Fruit fly (Drosophila melanogaster) whole organism, larva: ENCODE measurements around the gene CG17224.

Experiments
- noc ChIP-seq: fragments of 200-800 bp; sonication (Bioruptor generic); optimal IDR thresholded peaks from 3 replicates; lab custom pipeline; 2019; ENCODE audit warnings: missing biosample characterization, mild to moderate bottlenecking, missing genetic modification characterization, moderate library complexity

The CG17224 gene

DNA sequence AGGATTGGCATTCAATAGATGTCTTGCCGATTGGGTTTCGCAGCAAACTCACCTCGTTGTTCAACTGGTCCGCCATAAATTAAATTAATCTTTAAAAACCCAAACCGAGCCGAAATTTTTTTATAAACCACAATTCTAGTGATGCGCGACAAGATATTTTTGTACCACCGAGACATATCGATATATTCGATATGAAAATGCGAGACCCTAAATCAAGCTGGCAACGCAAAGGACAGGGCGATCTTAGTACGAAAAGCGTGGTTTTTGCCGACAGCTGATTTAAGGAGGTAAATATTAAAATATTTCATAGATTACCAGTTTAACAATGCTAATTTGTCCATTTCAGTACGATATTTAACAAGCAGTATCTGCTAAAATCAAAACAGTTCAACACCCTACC is 10.9 kb upstream of the CG17224 start, which contains the start of the genes Sf3b2 and CG17219:
TSS of gene Sf3b2 (minus strand) at position 157 of the 400 bp plus-strand sequence.
TSS of gene CG17219 (plus strand) at position 242 of the 400 bp plus-strand sequence.
- TF ChIP-seq noc (tag; lab: Kevin White, UChicago), result no peak

DNA sequence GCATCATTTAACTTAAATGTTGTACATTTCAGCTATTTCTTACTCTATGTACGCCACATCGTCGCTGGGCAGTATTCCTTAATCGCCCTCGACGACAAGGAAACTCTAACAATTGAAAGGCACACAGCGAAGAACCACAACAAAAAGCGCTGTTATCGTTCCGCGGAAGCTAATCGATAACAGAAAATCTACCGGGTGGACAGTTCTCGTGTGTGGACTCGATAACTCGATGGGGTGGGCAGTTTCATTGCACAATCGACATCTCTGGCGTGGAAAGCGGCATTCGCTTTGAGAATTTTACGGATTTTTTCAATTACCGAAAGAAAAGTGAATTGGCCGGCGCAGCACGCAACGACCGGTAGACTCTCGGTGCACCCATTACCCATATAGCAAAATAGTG is 4.9 kb upstream of the CG17224 start, which contains the start of the genes alpha4GT1 and Prp40:
TSS of gene alpha4GT1 (minus strand) at position 156 of the 400 bp plus-strand sequence.
TSS of gene Prp40 (plus strand) at position 241 of the 400 bp plus-strand sequence.
- no peak for TF ChIP-seq noc (tag; lab: Kevin White, UChicago)

dm6 chr2L:3012780-3013179 is 5.3 kb downstream of the CG17224 start:
- no peak for TF ChIP-seq noc (tag; lab: Kevin White, UChicago)

DNA sequence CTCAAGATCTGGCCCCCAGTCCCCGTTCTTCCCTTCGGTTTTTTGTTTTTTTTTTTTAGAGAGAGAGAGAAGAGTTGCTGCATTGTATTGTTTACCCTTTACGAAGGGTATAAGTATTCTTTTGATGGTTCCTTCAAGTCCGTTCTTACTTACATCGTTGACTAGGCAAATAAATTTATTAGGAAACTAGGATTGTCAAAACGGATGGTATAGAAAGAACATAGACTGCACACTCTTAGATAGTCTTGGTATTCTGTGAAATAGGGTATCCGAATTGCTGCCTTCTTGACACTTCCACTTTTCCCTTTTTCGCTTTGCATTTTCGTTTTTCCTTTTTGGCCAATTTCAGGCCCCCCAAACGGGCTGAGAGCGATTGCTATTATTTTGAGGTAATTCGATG is 6.6 kb downstream of the CG17224 start:
- no peak for TF ChIP-seq noc (tag; lab: Kevin White, UChicago)

DNA sequence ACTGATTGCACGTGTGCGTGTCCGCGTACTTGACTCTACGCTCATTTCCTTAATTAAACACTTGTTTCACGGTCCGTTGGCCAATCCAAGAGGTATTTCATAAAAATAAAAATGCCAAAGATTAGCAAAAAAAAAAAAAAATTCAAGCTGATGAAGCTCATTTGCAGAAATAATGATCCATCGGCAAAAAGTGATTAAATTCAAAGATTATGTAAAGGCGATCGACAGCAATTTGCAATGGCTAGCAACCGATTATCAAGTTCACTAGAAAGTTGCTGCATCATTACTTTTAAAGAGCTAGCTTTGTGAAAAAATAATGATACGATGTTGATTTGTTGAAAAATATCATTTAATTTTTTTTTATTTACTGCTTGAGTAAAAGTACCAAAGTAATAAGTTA is 8.7 kb downstream of the CG17224 start:
- TF ChIP-seq noc (tag; lab: Kevin White, UChicago), result no peak

- TF ChIP-seq noc (tag; lab: Kevin White, UChicago), result no peak
These were observed 11.1 kb downstream of the CG17224 start for dm6 chr2L:3006925-3007426.

DNA sequence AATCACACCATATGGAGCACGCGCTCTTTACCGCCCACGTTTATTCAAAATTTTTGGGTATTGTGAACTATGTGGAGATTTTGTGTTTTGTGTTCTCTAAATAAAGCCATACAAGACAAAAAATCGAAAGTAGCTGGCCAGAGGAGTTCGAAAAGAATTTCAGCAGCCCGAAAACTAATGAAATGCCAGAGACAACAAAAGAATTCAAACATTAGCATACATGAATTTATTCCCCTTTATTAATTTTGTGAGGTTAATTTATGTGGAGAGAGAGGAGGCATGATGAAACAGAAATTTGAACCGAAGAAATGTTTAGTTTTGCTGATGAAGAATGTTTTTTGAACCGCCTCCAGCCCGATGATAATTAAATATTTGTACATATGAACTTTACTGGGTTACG is 11.9 kb downstream of the CG17224 start:
- TF ChIP-seq noc (tag; lab: Kevin White, UChicago), result no peak

DNA sequence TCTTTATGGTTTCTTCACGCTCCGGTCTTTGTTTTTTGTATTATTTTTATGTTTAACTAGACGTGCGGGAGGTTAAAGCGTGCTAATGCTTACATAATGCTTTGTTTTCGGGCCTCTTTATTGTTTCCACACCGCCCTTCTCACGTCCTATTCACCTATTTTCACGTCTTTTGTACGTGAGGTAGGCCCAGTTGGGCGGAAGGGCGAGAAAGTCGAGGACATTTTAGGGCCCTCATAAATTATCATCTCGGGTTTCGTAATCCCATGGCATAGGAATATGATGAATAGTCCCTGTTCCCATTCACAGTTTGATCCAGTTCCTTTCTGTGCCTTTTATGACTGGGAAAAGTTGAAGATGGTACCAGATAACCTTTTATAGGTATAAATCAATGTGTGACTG is 12.6 kb downstream of the CG17224 start:
- no peak for TF ChIP-seq noc (tag; lab: Kevin White, UChicago)

DNA sequence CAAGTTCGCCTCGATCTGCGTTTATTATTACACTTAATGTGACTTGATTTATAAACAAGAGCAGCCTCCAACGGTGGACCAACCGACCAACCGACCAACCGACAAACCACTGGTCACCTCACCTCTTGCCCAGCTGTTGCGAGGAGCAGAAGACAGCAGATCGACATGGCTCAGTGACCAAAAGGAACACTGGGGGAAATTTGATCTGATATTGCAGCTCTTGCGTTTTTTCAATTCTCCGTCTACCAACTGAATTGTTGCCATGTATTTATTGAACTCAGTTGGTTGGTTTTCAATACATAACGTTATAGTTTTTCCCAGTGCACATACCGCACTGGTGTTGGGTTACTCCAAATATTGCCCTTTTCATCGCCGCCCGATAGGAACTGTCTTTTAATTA is 13.5 kb downstream of the CG17224 start:
- no peak for TF ChIP-seq noc (tag; lab: Kevin White, UChicago)

DNA sequence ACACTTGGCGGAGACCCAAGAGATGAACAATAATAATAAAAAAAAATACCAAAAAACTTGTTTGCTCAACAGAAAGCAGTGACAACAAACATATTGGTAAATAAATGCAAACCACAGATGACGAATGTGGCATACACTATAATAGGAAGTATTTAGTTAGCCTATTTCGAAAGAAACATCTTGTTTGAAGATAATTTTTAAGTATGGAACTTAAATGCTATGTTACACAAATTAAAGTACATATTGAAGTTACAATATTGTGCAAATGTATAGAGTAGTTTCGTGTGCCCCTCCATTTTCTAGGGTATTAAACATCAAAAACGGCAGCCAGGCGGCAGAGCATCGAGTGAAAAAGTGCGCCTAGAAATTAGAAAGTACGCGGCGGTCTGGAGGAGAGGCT is 14.7 kb downstream of the CG17224 start:
- TF ChIP-seq noc (tag; lab: Kevin White, UChicago), result no peak

- TF ChIP-seq noc (tag; lab: Kevin White, UChicago), result no peak
These were observed 16.2 kb downstream of the CG17224 start for dm6 chr2L:3001953-3002352.

DNA sequence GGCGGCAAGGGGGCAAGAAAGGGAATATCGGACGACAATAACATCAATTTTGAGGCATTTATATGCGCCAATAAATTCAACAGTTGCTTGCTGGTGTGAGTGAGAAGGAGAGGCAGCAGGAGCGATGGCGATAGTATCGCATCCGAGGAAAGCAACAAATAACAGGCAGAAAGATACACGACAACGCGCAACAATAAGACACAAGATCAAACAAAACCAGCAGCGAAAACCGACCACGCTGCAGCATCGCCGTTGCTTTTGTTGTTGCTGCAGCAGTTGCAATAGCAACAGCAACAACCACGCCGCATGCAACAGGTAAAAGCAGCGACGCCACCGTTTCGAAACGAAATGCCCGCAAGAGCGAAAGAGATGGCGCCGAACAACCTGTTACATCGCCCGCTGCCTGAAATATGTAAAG is 17.6 kb downstream of the CG17224 start:
- no peak for TF ChIP-seq noc (tag; lab: Kevin White, UChicago)

DNA sequence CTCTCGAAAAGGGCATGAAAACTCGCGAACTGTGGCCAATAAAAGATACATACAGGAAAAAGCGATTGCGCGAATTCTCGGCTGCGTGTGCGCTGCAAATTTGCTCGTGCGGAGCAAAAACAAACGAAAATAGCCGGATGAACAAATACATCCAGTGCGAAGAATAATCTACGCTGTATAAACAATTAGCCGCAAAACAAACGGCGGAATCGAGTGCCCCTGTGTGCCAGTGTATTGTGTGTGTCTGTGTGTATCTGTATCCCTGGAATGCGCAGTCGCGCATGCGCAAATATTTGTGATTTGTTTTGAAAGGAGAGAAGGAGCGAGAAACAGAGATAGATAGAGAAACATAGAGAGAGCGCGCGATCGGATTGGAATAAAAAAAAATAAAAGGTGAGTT is 18.5 kb downstream of the CG17224 start:
- no peak for TF ChIP-seq noc (tag; lab: Kevin White, UChicago)

dm6 chr2L:2999113-2999512 is 19.0 kb downstream of the CG17224 start, which contains the start of gene Ccdc85:
Gene Ccdc85 (plus strand): TSS chr2L:2999286.
- no peak for TF ChIP-seq noc (tag; lab: Kevin White, UChicago)

DNA sequence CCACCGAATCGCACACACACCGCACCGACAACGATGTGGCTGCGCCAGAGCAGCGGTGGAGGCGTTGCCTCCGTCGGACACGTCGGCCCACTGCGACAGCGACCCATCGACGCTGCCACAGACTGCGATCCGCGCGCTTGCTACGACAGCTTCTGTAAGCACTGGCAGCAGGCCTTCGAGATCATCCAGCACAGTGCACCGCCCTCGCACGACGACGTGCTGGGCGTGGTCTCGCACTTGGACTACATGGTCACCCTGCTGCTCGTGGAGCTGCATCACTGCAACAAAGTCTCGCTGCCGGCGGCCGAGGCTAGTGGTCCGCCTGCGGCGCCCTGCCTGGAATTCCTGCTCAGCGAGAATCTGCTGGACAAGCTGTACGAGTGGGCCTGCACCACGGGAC is 24.4 kb downstream of the CG17224 start:
- no peak for TF ChIP-seq noc (tag; lab: Kevin White, UChicago)

DNA sequence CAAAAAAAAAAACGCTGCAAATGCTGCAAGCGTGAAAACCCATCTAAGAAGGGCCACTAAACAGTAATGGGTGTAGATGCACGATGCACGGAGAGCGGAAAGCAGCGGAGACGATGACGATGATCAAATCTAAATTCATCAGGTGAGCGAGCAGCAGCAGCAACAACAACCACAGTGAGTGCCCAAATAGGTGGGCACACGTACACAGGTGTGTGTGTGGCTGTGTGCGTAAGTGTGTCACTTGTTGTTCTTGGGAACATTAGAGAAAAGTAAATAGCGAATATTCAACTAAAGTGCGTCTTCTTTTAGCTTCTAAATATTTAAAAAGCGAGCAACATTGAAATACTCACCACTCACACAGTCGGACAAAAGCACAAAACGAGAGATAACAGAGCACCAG is 24.9 kb downstream of the CG17224 start:
- no peak for TF ChIP-seq noc (tag; lab: Kevin White, UChicago)

DNA sequence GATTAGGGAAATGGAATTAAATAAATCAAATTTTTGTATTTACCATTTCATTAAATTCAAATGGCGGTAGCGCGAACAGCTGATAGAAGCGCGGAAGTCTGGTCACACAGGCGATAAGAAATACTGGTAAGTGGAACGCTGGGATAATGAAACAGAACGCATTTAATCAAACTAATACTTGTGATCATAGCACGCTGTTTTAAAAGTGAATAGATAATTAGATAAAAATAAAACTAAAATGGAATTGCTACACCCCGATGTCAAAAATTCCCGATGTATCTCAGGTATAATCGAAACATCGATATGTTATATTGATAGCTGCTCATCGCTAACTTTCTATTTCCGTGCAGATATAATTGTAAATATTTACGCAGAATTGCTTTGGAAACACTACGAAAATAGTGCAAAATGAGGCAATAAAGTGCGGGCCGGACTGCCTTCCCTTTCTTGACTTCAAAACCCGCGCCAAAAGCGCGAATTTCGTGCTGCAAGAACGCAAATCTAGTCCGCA is 25.4 kb downstream of the CG17224 start, which contains the start of the genes okr and CG3558:
TSS of gene okr (minus strand) at position 96 of the 511 bp plus-strand sequence.
TSS of gene CG3558 (plus strand) at position 207 of the 511 bp plus-strand sequence.
- TF ChIP-seq noc (tag; lab: Kevin White, UChicago), result no peak
